Fruit fly (Drosophila melanogaster): Measurements from ENCODE around the gene Sry-beta.

Gene Sry-beta

DNA sequence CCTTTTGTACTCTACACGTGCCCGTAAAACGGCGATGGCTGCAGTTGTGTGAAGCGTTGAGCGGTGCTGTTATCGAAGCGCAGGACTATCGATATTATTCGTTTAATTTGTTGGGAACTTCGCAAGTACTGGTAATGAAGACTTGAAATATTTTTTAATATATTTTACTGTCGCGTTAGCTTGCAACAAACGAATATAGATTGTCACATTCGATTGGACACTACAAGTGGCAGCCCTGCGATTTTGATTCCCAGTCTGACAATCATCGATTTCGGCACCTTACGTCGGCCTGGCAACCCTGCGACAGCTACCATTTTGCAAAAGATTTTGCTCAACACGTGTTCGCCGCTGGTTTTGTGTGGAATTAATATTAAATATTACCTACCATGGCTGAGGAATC, 34.9 kb upstream of the Sry-beta start, which contains the start of the genes Nlp and Nph (continued):
- TF ChIP-seq Dll (GFP tag; IDR thresholded peaks at IDR 0.05; ENCODE audit: partially characterized antibody) (peak; percentile 96), CG6765 (GFP tag; optimal IDR thresholded peaks at IDR 0.05) (no peak), scrt (GFP tag; optimal IDR thresholded peaks at IDR 0.05) (peak; percentile 75), amos (GFP tag; IDR thresholded peaks at IDR 0.05; ENCODE audit: partially characterized antibody) (peak; percentile 76), CG8290 (GFP tag; optimal IDR thresholded peaks at IDR 0.05) (no peak), CG8290 (tag; optimal IDR thresholded peaks at IDR 0.05) (no peak), CG12299 (tag; optimal IDR thresholded peaks at IDR 0.05) (no peak), MESR4 (GFP tag; optimal IDR thresholded peaks at IDR 0.05) (peak; percentile 29), CG15696 (tag; optimal IDR thresholded peaks at IDR 0.05) (no peak), CG33213 (GFP tag; optimal IDR thresholded peaks at IDR 0.05) (peak; percentile 19), Pdp1 (GFP tag; optimal IDR thresholded peaks at IDR 0.05) (peak; percentile 11 to 19), Gug (GFP tag; IDR thresholded peaks at IDR 0.05) (no peak; the same call in 3 of the 4 replicates), CG17802 (tag; optimal IDR thresholded peaks at IDR 0.05) (no peak), dysf (GFP tag; IDR thresholded peaks at IDR 0.05) (peak; percentile 22; the same call in 1 of the 3 replicates), Nf-YC (tag; optimal IDR thresholded peaks at IDR 0.05) (peak; percentile 39), CG2116 (GFP tag; optimal IDR thresholded peaks at IDR 0.05) (peak; percentile 93), CG1603 (tag; optimal IDR thresholded peaks at IDR 0.05) (peak; percentile 79), CG32532 (GFP tag; IDR thresholded peaks at IDR 0.05) (peak; percentile 43; the same call in 1 of the 2 replicates), CG12659 (GFP tag; optimal IDR thresholded peaks at IDR 0.05) (peak; percentile 65), CG32767 (GFP tag; IDR thresholded peaks at IDR 0.05) (no peak), CG7963 (GFP tag; IDR thresholded peaks at IDR 0.05; ENCODE audit: partially characterized antibody) (peak; percentile 62), cwo (GFP tag; optimal IDR thresholded peaks at IDR 0.05) (peak; percentile 33), tll (GFP tag; optimal IDR thresholded peaks at IDR 0.05) (no peak), grau (tag; optimal IDR thresholded peaks at IDR 0.05) (peak; percentile 35), Scr (GFP tag; IDR thresholded peaks at IDR 0.05; ENCODE audit: partially characterized antibody) (peak; percentile 90), CG15601 (tag; optimal IDR thresholded peaks at IDR 0.05) (peak; percentile 5), CG18262 (tag; optimal IDR thresholded peaks at IDR 0.05) (peak; percentile 32), Dip2 (GFP tag; IDR thresholded peaks at IDR 0.05) (no peak), Fer1 (GFP tag; optimal IDR thresholded peaks at IDR 0.05) (peak; percentile 52), Dip3 (GFP tag; optimal IDR thresholded peaks at IDR 0.05) (peak; percentile 15), Spps (tag; optimal IDR thresholded peaks at IDR 0.05) (peak; percentile 7), pita (GFP tag; optimal IDR thresholded peaks at IDR 0.05) (no peak), CG8924 (tag; optimal IDR thresholded peaks at IDR 0.05) (peak; percentile 43), Nf-YA (GFP tag; IDR thresholded peaks at IDR 0.05) (no peak), CG30403 (GFP tag; optimal IDR thresholded peaks at IDR 0.05) (peak; percentile 40), onecut (GFP tag; IDR thresholded peaks at IDR 0.05) (peak; percentile 41; the same call in 1 of the 2 replicates), CG15073 (GFP tag; optimal IDR thresholded peaks at IDR 0.05) (no peak), Sin3A (optimal IDR thresholded peaks at IDR 0.05) (peak; percentile 84), zfh1 (GFP tag; IDR thresholded peaks at IDR 0.05) (0 out of 3 replicates have a peak, but pooled peaks have one; percentile 3), ro (GFP tag; IDR thresholded peaks at IDR 0.05) (no peak), vnd (GFP tag; IDR thresholded peaks at IDR 0.05; ENCODE audit: partially characterized antibody) (peak; percentile 75; the same call in 2 of the 3 replicates), CG7556 (GFP tag; optimal IDR thresholded peaks at IDR 0.05) (no peak), Trl (optimal IDR thresholded peaks at IDR 0.05) (no peak), Trl (GFP tag; optimal IDR thresholded peaks at IDR 0.05) (peak; percentile 0), mld (GFP tag; IDR thresholded peaks at IDR 0.05; ENCODE audit: partially characterized antibody) (peak; percentile 56; the same call in 1 of the 3 replicates), CG8478 (optimal IDR thresholded peaks at IDR 0.05) (no peak), CG10979 (tag; optimal IDR thresholded peaks at IDR 0.05) (peak; percentile 15), CG34224 (GFP tag; IDR thresholded peaks at IDR 0.05; ENCODE audit: partially characterized antibody) (peak; percentile 92), CG3838 (GFP tag; optimal IDR thresholded peaks at IDR 0.05) (peak; percentile 10), bab2 (GFP tag; optimal IDR thresholded peaks at IDR 0.05) (peak; percentile 16), sug (tag; optimal IDR thresholded peaks at IDR 0.05) (peak; percentile 48)

Measured in whole organism, embryonic.